Fruit fly (Drosophila melanogaster): ENCODE data around the gene jar.

The jar gene

DNA sequence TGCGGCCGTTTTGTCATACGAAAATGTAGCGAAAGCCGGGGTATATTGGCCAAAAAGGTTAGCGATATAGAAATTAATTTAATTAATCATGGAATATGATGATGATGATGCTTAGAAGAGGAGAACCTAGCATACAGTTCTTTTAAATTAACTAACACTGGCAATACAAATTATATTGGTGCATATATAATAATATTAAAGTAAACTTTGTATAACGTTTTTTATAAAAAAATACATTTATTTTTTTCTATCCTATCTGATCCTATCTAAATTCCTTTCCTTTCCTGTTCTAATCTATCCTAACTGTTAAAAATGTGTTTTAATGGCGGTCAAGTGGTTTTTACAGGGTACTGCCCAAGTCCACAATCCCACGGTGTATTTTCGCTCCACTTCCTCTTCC lies 65.1 kb downstream of the jar start (continued):
- TF ChIP-seq Taf1 (GFP tag; IDR thresholded peaks at IDR 0.05): no peak
- no peak for TF ChIP-seq CG32532 (GFP tag; IDR thresholded peaks at IDR 0.05)
- TF ChIP-seq Eip74EF (GFP tag; optimal IDR thresholded peaks at IDR 0.05): peak in 1 of 2 experiments; percentile 54
- TF ChIP-seq Hsf (GFP tag; optimal IDR thresholded peaks at IDR 0.05): no peak
- TF ChIP-seq Ptx1 (GFP tag; IDR thresholded peaks at IDR 0.05): peak; percentile 52; the same call in 1 of the 2 replicates
- TF ChIP-seq hb (GFP tag; IDR thresholded peaks at IDR 0.05; ENCODE audit: partially characterized antibody): no peak
- no peak for TF ChIP-seq CG15479 (GFP tag; optimal IDR thresholded peaks at IDR 0.05)
- TF ChIP-seq Xrp1 (GFP tag; IDR thresholded peaks at IDR 0.05): no peak
- TF ChIP-seq CG7928 (GFP tag; optimal IDR thresholded peaks at IDR 0.05): no peak
- peak; percentile 11 for TF ChIP-seq tap (tag; optimal IDR thresholded peaks at IDR 0.05)
- peak; percentile 47 for TF ChIP-seq Asciz (GFP tag; optimal IDR thresholded peaks at IDR 0.05)
- no peak for TF ChIP-seq CG9215 (GFP tag; IDR thresholded peaks at IDR 0.05)
- peak; percentile 36 for TF ChIP-seq PHDP (tag; optimal IDR thresholded peaks at IDR 0.05)
- peak; percentile 54 for TF ChIP-seq nmo (GFP tag; optimal IDR thresholded peaks at IDR 0.05)
- peak; percentile 38 for TF ChIP-seq CG12391 (tag; optimal IDR thresholded peaks at IDR 0.05)
- TF ChIP-seq Sox102F (GFP tag; optimal IDR thresholded peaks at IDR 0.05): peak; percentile 65
- peak; percentile 26 for TF ChIP-seq nau (GFP tag; optimal IDR thresholded peaks at IDR 0.05)
- TF ChIP-seq jing (GFP tag; optimal IDR thresholded peaks at IDR 0.05): no peak
- TF ChIP-seq HmgZ (tag; optimal IDR thresholded peaks at IDR 0.05): no peak
- TF ChIP-seq CG2712 (tag; optimal IDR thresholded peaks at IDR 0.05): peak; percentile 25
- peak; percentile 25 for TF ChIP-seq CG17385 (GFP tag; optimal IDR thresholded peaks at IDR 0.05)
- no peak for TF ChIP-seq CG7786 (GFP tag; optimal IDR thresholded peaks at IDR 0.05)
- peak; percentile 66 for TF ChIP-seq phol (tag; optimal IDR thresholded peaks at IDR 0.05)
- TF ChIP-seq CG33557 (GFP tag; optimal IDR thresholded peaks at IDR 0.05): no peak
- TF ChIP-seq CG3281 (GFP tag; optimal IDR thresholded peaks at IDR 0.05): peak; percentile 10
- peak; percentile 2 for TF ChIP-seq Hmr (GFP tag; optimal IDR thresholded peaks at IDR 0.05)
- peak; percentile 5 for TF ChIP-seq ind (GFP tag; optimal IDR thresholded peaks at IDR 0.05)
- TF ChIP-seq CG18262 (tag; optimal IDR thresholded peaks at IDR 0.05): peak; percentile 57
- TF ChIP-seq ewg (GFP tag; optimal IDR thresholded peaks at IDR 0.05): peak; percentile 31
- TF ChIP-seq fd96Cb (tag; optimal IDR thresholded peaks at IDR 0.05): peak; percentile 24
- TF ChIP-seq CG3847 (GFP tag; IDR thresholded peaks at IDR 0.05): no peak
- TF ChIP-seq CG17361 (GFP tag; IDR thresholded peaks at IDR 0.05): peak; percentile 68; the same call in 2 of the 3 replicates
- TF ChIP-seq Deaf1 (tag; optimal IDR thresholded peaks at IDR 0.05): no peak
- 0 out of 2 replicates have a peak, but pooled peaks have one; percentile 16 for TF ChIP-seq slbo (GFP tag; IDR thresholded peaks at IDR 0.05)
- TF ChIP-seq Meics (GFP tag; optimal IDR thresholded peaks at IDR 0.05): peak; percentile 18
- TF ChIP-seq H15 (GFP tag; IDR thresholded peaks at IDR 0.05): 0 out of 3 replicates have a peak, but pooled peaks have one; percentile 26
- peak; percentile 32 for TF ChIP-seq grau (tag; optimal IDR thresholded peaks at IDR 0.05)
- no peak for TF ChIP-seq Drgx (GFP tag; IDR thresholded peaks at IDR 0.05)
- TF ChIP-seq Med (GFP tag): peak; percentile 63
- TF ChIP-seq HHEX (GFP tag; optimal IDR thresholded peaks at IDR 0.05): peak; percentile 15
- no peak for TF ChIP-seq Hr39 (optimal IDR thresholded peaks at IDR 0.05)
- no peak for TF ChIP-seq CTCF (GFP tag; optimal IDR thresholded peaks at IDR 0.05)
- TF ChIP-seq Ravus (GFP tag; IDR thresholded peaks at IDR 0.05): no peak
- TF ChIP-seq prd (optimal IDR thresholded peaks at IDR 0.05): no peak
- 0 out of 3 replicates have a peak, but pooled peaks have one; percentile 20 for TF ChIP-seq prd (GFP tag; IDR thresholded peaks at IDR 0.05)
- TF ChIP-seq Tbp (GFP tag; optimal IDR thresholded peaks at IDR 0.05): no peak
- peak; percentile 22 for TF ChIP-seq az2 (GFP tag; optimal IDR thresholded peaks at IDR 0.05)
- TF ChIP-seq Fer1 (GFP tag; optimal IDR thresholded peaks at IDR 0.05): no peak
- TF ChIP-seq ems (GFP tag; optimal IDR thresholded peaks at IDR 0.05): no peak
- TF ChIP-seq CG31441 (GFP tag; IDR thresholded peaks at IDR 0.05): peak; percentile 63; the same call in 1 of the 2 replicates
- TF ChIP-seq CG15696 (tag; optimal IDR thresholded peaks at IDR 0.05): no peak
- peak; percentile 47 for TF ChIP-seq CG2678 (tag; optimal IDR thresholded peaks at IDR 0.05)

Measured in whole organism, embryonic.